Worm (Caenorhabditis elegans) whole organism, L2 larva: ENCODE results near the gene aat-7.

Experiments
- F13H6.1 ChIP-seq: sonication (generic microtip); optimal IDR thresholded peaks from 2 replicates; lab custom pipeline; 2016; ENCODE audit warnings: missing genetic modification characterization, missing compliant biosample characterization
- R02D3.7 ChIP-seq: fragments of 150-350 bp; optimal IDR thresholded peaks from 2 replicates; lab custom pipeline; 2014; ENCODE audit warnings: missing biosample characterization, missing genetic modification characterization
- ZK546.5 ChIP-seq: sonication (generic microtip); optimal IDR thresholded peaks from 2 replicates; lab custom pipeline; 2017; ENCODE audit warnings: missing biosample characterization, missing genetic modification characterization
- alr-1 ChIP-seq: fragments of 150-350 bp; optimal IDR thresholded peaks from 2 replicates; lab custom pipeline; 2014; ENCODE audit warnings: missing biosample characterization, missing genetic modification characterization
- aly-2 ChIP-seq: fragments of 150-350 bp; optimal IDR thresholded peaks from 2 replicates; lab custom pipeline; 2014; ENCODE audit warnings: missing biosample characterization, missing genetic modification characterization
- ama-1 ChIP-seq: fragments of 150-350 bp; optimal IDR thresholded peaks from 2 replicates; lab custom pipeline; 2018; ENCODE audit warnings: inconsistent platforms
- blmp-1 ChIP-seq: sonication (generic microtip); optimal IDR thresholded peaks from 2 replicates; lab custom pipeline; 2017; ENCODE audit warnings: missing genetic modification characterization, mild to moderate bottlenecking, missing compliant biosample characterization, antibody characterized with exemption, moderate library complexity; ENCODE audit not compliant: insufficient read depth
- ceh-82 ChIP-seq: fragments of 150-350 bp; optimal IDR thresholded peaks from 2 replicates; lab custom pipeline; 2014; ENCODE audit warnings: missing biosample characterization, missing genetic modification characterization
- crh-2 ChIP-seq: sonication (generic microtip); optimal IDR thresholded peaks from 2 replicates; lab custom pipeline; 2017; ENCODE audit warnings: missing biosample characterization, missing genetic modification characterization
- dmd-4 ChIP-seq: sonication (generic microtip); optimal IDR thresholded peaks from 2 replicates; lab custom pipeline; 2017; ENCODE audit warnings: missing biosample characterization, missing genetic modification characterization
- elt-3 ChIP-seq: sonication (generic microtip); optimal IDR thresholded peaks from 2 replicates; lab custom pipeline; 2017; ENCODE audit warnings: missing biosample characterization, missing genetic modification characterization
- fos-1 ChIP-seq: fragments of 150-350 bp; optimal IDR thresholded peaks from 2 replicates; lab custom pipeline; 2014; ENCODE audit warnings: missing biosample characterization, missing genetic modification characterization
- gmeb-1 ChIP-seq: fragments of 150-350 bp; optimal IDR thresholded peaks from 2 replicates; lab custom pipeline; 2014; ENCODE audit warnings: missing biosample characterization, missing genetic modification characterization
- lin-11 ChIP-seq: fragments of 150-350 bp; sonication (generic microtip); optimal IDR thresholded peaks from 2 replicates; lab custom pipeline; 2014; ENCODE audit warnings: missing biosample characterization, missing genetic modification characterization, inconsistent platforms, mixed read lengths
- lin-13 ChIP-seq: fragments of 150-350 bp; optimal IDR thresholded peaks from 2 replicates; lab custom pipeline; 2014; ENCODE audit warnings: missing biosample characterization, missing genetic modification reagents, missing genetic modification characterization
- lin-39 ChIP-seq: fragments of 150-350 bp; optimal IDR thresholded peaks from 2 replicates; lab custom pipeline; 2014; ENCODE audit warnings: missing biosample characterization, missing genetic modification reagents, missing genetic modification characterization
- lsy-2 ChIP-seq, 2 experiments: fragments of 150-350 bp in 1 of 2; sonication (generic microtip) in 1 of 2; optimal IDR thresholded peaks; 2 replicates each; lab custom pipeline; 2014 to 2017; ENCODE audit warnings: missing biosample characterization in 2 of 2, missing genetic modification characterization in 2 of 2
- mab-5 ChIP-seq: fragments of 150-350 bp; optimal IDR thresholded peaks from 2 replicates; lab custom pipeline; 2014; ENCODE audit warnings: missing biosample characterization, missing genetic modification characterization
- mbf-1 ChIP-seq: sonication (generic microtip); optimal IDR thresholded peaks from 2 replicates; lab custom pipeline; 2017; ENCODE audit warnings: missing biosample characterization, missing genetic modification characterization
- nhr-11 ChIP-seq: fragments of 150-350 bp; optimal IDR thresholded peaks from 2 replicates; lab custom pipeline; 2014; ENCODE audit warnings: missing biosample characterization, missing genetic modification characterization
- nhr-12 ChIP-seq: fragments of 150-350 bp; optimal IDR thresholded peaks from 2 replicates; lab custom pipeline; 2014; ENCODE audit warnings: missing biosample characterization, missing genetic modification characterization
- nhr-129 ChIP-seq: fragments of 150-350 bp; optimal IDR thresholded peaks from 2 replicates; lab custom pipeline; 2014; ENCODE audit warnings: missing biosample characterization, missing genetic modification characterization
- nhr-23 ChIP-seq: fragments of 150-350 bp; optimal IDR thresholded peaks from 2 replicates; lab custom pipeline; 2014; ENCODE audit warnings: missing biosample characterization, missing genetic modification reagents, missing genetic modification characterization
- nhr-237 ChIP-seq: fragments of 150-350 bp; optimal IDR thresholded peaks from 2 replicates; lab custom pipeline; 2014; ENCODE audit warnings: missing biosample characterization, missing genetic modification characterization
- nhr-25 ChIP-seq: fragments of 150-350 bp; sonication (generic microtip); optimal IDR thresholded peaks from 3 replicates; lab custom pipeline; 2014; ENCODE audit warnings: missing biosample characterization, missing genetic modification characterization
- nhr-6 ChIP-seq: fragments of 150-350 bp; optimal IDR thresholded peaks from 2 replicates; lab custom pipeline; 2014; ENCODE audit warnings: missing biosample characterization, missing genetic modification characterization
- peb-1 ChIP-seq: fragments of 150-350 bp; optimal IDR thresholded peaks from 2 replicates; lab custom pipeline; 2014; ENCODE audit warnings: missing biosample characterization, missing genetic modification characterization
- sem-4 ChIP-seq: fragments of 150-350 bp; optimal IDR thresholded peaks from 2 replicates; lab custom pipeline; 2014; ENCODE audit warnings: missing biosample characterization, missing genetic modification reagents, missing genetic modification characterization
- skn-1 ChIP-seq: sonication (generic microtip); optimal IDR thresholded peaks from 2 replicates; lab custom pipeline; 2017; ENCODE audit warnings: missing biosample characterization, missing genetic modification characterization
- sma-3 ChIP-seq: sonication (generic microtip); optimal IDR thresholded peaks from 2 replicates; lab custom pipeline; 2016; ENCODE audit warnings: missing genetic modification reagents, missing genetic modification characterization, missing compliant biosample characterization
- sma-9 ChIP-seq, 2 experiments: fragments of 150-350 bp in 1 of 2; sonication (generic microtip) in 1 of 2; optimal IDR thresholded peaks; 2 replicates each; lab custom pipeline; 2014 to 2016; ENCODE audit warnings: missing genetic modification characterization in 2 of 2, mild to moderate bottlenecking in 1 of 2, missing biosample characterization in 1 of 2, missing compliant biosample characterization in 1 of 2, missing genetic modification reagents in 1 of 2, moderate library complexity in 1 of 2
- snpc-4 ChIP-seq: fragments of 150-350 bp; optimal IDR thresholded peaks from 2 replicates; lab custom pipeline; 2014; ENCODE audit warnings: missing biosample characterization, missing genetic modification characterization
- unc-55 ChIP-seq: fragments of 150-350 bp; sonication (generic microtip); optimal IDR thresholded peaks from 3 replicates; lab custom pipeline; 2014; ENCODE audit warnings: missing biosample characterization, missing genetic modification reagents, missing genetic modification characterization
- unc-62 ChIP-seq: fragments of 150-350 bp; optimal IDR thresholded peaks from 2 replicates; lab custom pipeline; 2014; ENCODE audit warnings: missing biosample characterization, missing genetic modification reagents, missing genetic modification characterization
- zag-1 ChIP-seq: fragments of 150-350 bp; optimal IDR thresholded peaks from 2 replicates; lab custom pipeline; 2014; ENCODE audit warnings: missing biosample characterization, missing genetic modification characterization
- ztf-1 ChIP-seq: fragments of 200-800 bp; sonication (Bioruptor generic); conservative IDR thresholded peaks from 2 replicates; pipeline ENCODE4 v1.3.6; 2022; ENCODE audit warnings: missing genetic modification characterization, missing compliant biosample characterization
- ztf-11 ChIP-seq: sonication (generic microtip); optimal IDR thresholded peaks from 2 replicates; lab custom pipeline; 2017; ENCODE audit warnings: missing biosample characterization, missing genetic modification characterization
- ztf-4 ChIP-seq: fragments of 150-350 bp; optimal IDR thresholded peaks from 2 replicates; lab custom pipeline; 2014; ENCODE audit warnings: missing biosample characterization, missing genetic modification characterization

The aat-7 gene

DNA sequence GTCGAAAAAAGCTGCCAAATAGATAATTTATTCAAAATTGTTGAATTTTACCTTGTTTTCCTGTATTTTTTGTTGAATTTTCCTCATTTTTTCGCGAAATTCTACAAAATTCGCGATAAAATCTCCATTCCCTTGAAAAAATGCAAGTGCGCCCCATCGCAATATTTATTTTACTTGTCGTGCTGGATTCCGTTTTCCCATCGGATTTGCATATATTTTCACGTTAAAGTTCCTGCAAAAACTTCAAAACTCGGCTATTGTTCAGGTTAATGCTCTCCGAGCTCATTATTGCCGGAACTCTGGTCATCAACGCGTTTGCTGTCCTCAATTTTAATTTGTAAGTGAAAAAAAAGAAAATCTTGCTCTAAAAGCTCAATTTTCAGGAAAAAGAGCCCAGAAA, 16.4 kb downstream of the aat-7 start, which contains the start of the genes Y51H7C.41 and cogc-4:
Gene Y51H7C.41 (plus strand): TSS at position 266 of the 400 bp plus-strand sequence.
Gene cogc-4 (plus strand): TSS at position 386 of the 400 bp plus-strand sequence.
- no peak for TF ChIP-seq peb-1 (tag; lab: Kevin White, UChicago)
- no peak for TF ChIP-seq sem-4
- TF ChIP-seq ZK546.5: no peak
- no peak for TF ChIP-seq nhr-12
- TF ChIP-seq ztf-1: no peak

DNA sequence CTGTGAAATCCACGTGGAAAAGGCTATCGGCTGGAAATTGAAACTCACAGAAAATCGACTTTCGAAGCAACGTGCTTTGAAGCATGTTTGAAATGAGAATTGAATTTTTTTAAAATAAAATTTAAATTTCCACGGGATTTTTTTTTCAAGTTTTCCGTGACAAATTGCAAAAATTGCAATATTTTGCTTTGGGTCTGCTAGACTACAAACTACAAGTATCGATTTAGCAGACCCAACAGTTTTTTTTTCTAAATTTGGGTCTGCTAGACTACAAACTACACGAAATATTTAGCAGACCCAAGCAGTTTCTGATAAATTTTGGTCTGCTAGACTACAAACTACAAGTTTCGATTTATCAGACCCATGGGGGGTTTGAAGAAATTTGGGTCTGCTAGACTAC, 24.7 kb downstream of the aat-7 start, which contains the start of gene Y51H7C.9:
Gene Y51H7C.9 (minus strand): TSS at position 101 of the 400 bp plus-strand sequence.
- TF ChIP-seq zag-1 (tag; lab: Kevin White, UChicago) (no peak), nhr-237 (tag; lab: Kevin White, UChicago) (no peak), mab-5 (no peak), fos-1 (tag; lab: Kevin White, UChicago) (no peak), gmeb-1 (no peak), ztf-4 (tag; lab: Kevin White, UChicago) (no peak), ztf-1 (no peak), lin-13 (no peak), blmp-1 (tag; lab: Kevin White, UChicago) (no peak), nhr-129 (tag; lab: Kevin White, UChicago) (no peak), snpc-4 (tag; lab: Kevin White, UChicago) (no peak), crh-2 (tag; lab: Kevin White, UChicago) (no peak), sma-9 (GFP tag; optimal IDR thresholded peaks at IDR 0.05; lab: Kevin White, UChicago) (no peak), sma-9 (tag; optimal IDR thresholded peaks at IDR 0.05; lab: Kevin White, UChicago) (no peak), nhr-23 (tag; lab: Kevin White, UChicago) (no peak), unc-55 (GFP tag; lab: Kevin White, UChicago) (no peak), aly-2 (tag; lab: Kevin White, UChicago) (no peak), dmd-4 (tag; lab: Kevin White, UChicago) (no peak)

ce11 chrII:1412359-1412907, 25.8 kb downstream of the aat-7 start, which contains the start of gene alkb-1:
TSS of gene alkb-1 (plus strand) at chrII:1412409.
- no peak for TF ChIP-seq lsy-2 (tag; optimal IDR thresholded peaks at IDR 0.05; lab: Kevin White, UChicago)
- no peak for TF ChIP-seq crh-2 (tag; lab: Kevin White, UChicago)
- TF ChIP-seq R02D3.7 (tag; lab: Kevin White, UChicago): no peak
- TF ChIP-seq unc-55 (GFP tag; lab: Kevin White, UChicago): no peak
- no peak for TF ChIP-seq mbf-1

- TF ChIP-seq F13H6.1 (tag; lab: Kevin White, UChicago) (no peak), lin-11 (no peak), ama-1 (lab: Kevin White, UChicago) (no peak)
Measured at ce11 chrII:1419994-1420393, 33.3 kb downstream of the aat-7 start.

DNA sequence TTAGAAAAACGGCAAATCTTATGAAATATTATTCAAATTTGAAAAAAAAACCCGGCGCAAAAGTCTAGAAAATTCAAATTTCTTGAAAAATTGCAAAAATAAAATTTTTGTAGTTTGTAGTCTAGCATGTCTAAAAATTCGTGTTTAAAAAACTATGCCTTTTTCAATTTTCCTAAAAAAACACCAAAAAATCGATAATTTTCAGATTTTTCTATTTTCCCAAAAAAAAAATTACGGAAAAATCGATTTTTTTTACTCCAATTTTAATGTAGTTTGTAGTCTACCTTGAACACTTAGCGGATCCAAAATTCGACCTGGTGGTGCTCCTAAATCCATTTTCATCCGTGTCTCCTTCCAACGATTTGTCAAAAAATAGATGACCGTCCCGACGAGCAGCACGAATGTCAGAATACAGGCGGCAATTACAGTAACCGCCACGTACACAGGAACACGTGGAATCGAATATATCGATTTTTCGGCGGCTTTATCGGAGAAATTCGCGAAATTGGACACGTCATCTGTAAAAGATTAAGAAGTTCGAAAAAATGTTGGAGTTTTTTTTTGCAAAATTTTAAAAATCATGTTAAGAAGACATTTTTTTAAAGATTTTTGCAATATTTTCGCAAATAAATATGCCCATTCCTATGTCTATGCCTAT, 34.3 kb downstream of the aat-7 start:
- TF ChIP-seq nhr-11 (tag; lab: Kevin White, UChicago) (no peak), skn-1 (tag; lab: Kevin White, UChicago) (no peak), nhr-25 (tag; lab: Kevin White, UChicago) (no peak), ztf-11 (tag; lab: Kevin White, UChicago) (no peak), alr-1 (tag; lab: Kevin White, UChicago) (no peak), sma-3 (GFP tag; lab: Kevin White, UChicago) (no peak), lsy-2 (tag; optimal IDR thresholded peaks at IDR 0.05; lab: Kevin White, UChicago) (no peak), nhr-12 (no peak), elt-3 (tag; lab: Kevin White, UChicago) (no peak), ZK546.5 (no peak), sem-4 (no peak), snpc-4 (tag; lab: Kevin White, UChicago) (no peak), ztf-1 (no peak), nhr-6 (tag; lab: Kevin White, UChicago) (no peak), sma-9 (GFP tag; optimal IDR thresholded peaks at IDR 0.05; lab: Kevin White, UChicago) (no peak), sma-9 (tag; optimal IDR thresholded peaks at IDR 0.05; lab: Kevin White, UChicago) (no peak), lin-39 (tag; lab: Kevin White, UChicago) (no peak), nhr-23 (tag; lab: Kevin White, UChicago) (no peak), ceh-82 (no peak), unc-62 (GFP tag; lab: Kevin White, UChicago) (no peak)
